Fruit fly (Drosophila melanogaster): ENCODE results near the gene vn.
A peak's percentile ranks its signal among the peaks of the same experiment; 100 is the strongest.

DNA sequence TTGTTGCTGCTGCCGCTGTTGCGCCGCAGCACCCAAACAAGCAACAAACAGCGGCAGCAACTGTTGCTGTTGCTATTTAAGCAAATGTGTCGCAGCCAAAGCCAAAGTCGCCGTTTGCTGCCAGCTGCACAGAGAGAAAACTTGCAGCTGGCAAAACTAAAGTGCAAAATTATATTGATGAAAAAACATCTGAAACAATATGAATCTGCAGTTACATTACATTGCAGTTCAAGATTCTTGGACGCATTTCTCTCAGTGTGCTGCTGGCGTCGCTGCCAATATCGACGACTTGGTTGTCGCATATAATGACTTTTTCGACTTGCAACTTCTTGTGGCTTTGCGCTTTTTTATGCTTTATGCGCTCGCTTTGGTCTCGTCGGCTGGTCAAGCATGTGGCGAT is 11.2 kb downstream of the vn start:
- no peak for TF ChIP-seq Hr83 (GFP tag; optimal IDR thresholded peaks at IDR 0.05; ENCODE audit: poor library complexity, severe bottlenecking)
- peak; percentile 44 for TF ChIP-seq fru (GFP tag; optimal IDR thresholded peaks at IDR 0.05)
- TF ChIP-seq brk (GFP tag; optimal IDR thresholded peaks at IDR 0.05), result no peak
- peak; percentile 26 for TF ChIP-seq dmrt93B (GFP tag; optimal IDR thresholded peaks at IDR 0.05)
- no peak for TF ChIP-seq Rel (GFP tag; optimal IDR thresholded peaks at IDR 0.05)
- TF ChIP-seq Rel (tag; optimal IDR thresholded peaks at IDR 0.05), result no peak
- TF ChIP-seq psq (GFP tag; optimal IDR thresholded peaks at IDR 0.05), result no peak
- TF ChIP-seq OdsH (GFP tag; optimal IDR thresholded peaks at IDR 0.05), result no peak
- no peak for TF ChIP-seq Vsx2 (GFP tag; optimal IDR thresholded peaks at IDR 0.05; ENCODE audit: partially characterized antibody)
- peak; percentile 21 for TF ChIP-seq br (GFP tag; optimal IDR thresholded peaks at IDR 0.05)
- no peak for TF ChIP-seq CrebA (GFP tag; optimal IDR thresholded peaks at IDR 0.05; ENCODE audit: borderline replicate concordance)
- no peak for TF ChIP-seq Mio (GFP tag; optimal IDR thresholded peaks at IDR 0.05)

Measured in whole organism, wandering third instar larva.